Worm (Caenorhabditis elegans) whole organism, L1 larva: Measurements from ENCODE around the gene srh-288.

ENCODE experiments used
- C16A3.4 ChIP-seq: fragments of 150-350 bp; optimal IDR thresholded peaks from 2 replicates; lab custom pipeline; 2014; ENCODE audit warnings: missing biosample characterization, missing genetic modification characterization
- aha-1 ChIP-seq: fragments of 150-350 bp; optimal IDR thresholded peaks from 2 replicates; lab custom pipeline; 2014; ENCODE audit warnings: missing biosample characterization, missing genetic modification characterization
- alr-1 ChIP-seq: fragments of 200-800 bp; sonication (Bioruptor generic); optimal IDR thresholded peaks from 2 replicates; lab custom pipeline; 2018; ENCODE audit warnings: borderline replicate concordance, mild to moderate bottlenecking, missing genetic modification characterization, missing compliant biosample characterization
- aly-2 ChIP-seq: fragments of 150-350 bp; optimal IDR thresholded peaks from 2 replicates; lab custom pipeline; 2014; ENCODE audit warnings: missing biosample characterization, missing genetic modification characterization
- blmp-1 ChIP-seq: fragments of 150-350 bp; optimal IDR thresholded peaks from 2 replicates; lab custom pipeline; 2014; ENCODE audit warnings: missing biosample characterization, missing genetic modification characterization
- ceh-8 ChIP-seq: fragments of 200-800 bp; sonication (Bioruptor generic); optimal IDR thresholded peaks from 2 replicates; lab custom pipeline; 2018; ENCODE audit warnings: mild to moderate bottlenecking, missing genetic modification characterization, moderate library complexity, missing compliant biosample characterization
- ces-1 ChIP-seq: fragments of 150-350 bp; optimal IDR thresholded peaks from 2 replicates; lab custom pipeline; 2014; ENCODE audit warnings: missing biosample characterization, missing genetic modification reagents, missing genetic modification characterization
- efl-1 ChIP-seq, 4 experiments: fragments of 150-350 bp; optimal IDR thresholded peaks in 3 of 4; peaks in 1 of 4; 1 replicate in 1 of 4; 2 replicates in 3 of 4; lab custom pipeline; 2014; ENCODE audit warnings: missing biosample characterization in 2 of 4, missing genetic modification characterization in 2 of 4, missing genetic modification reagents in 2 of 4
- efl-3 ChIP-seq: fragments of 200-800 bp; sonication (Bioruptor generic); optimal IDR thresholded peaks from 2 replicates; lab custom pipeline; 2018; ENCODE audit warnings: mild to moderate bottlenecking, missing genetic modification characterization, missing compliant biosample characterization
- egl-13 ChIP-seq: sonication (generic microtip); optimal IDR thresholded peaks from 2 replicates; lab custom pipeline; 2016; ENCODE audit warnings: missing genotype, missing genetic modification reagents, missing genetic modification characterization, missing compliant biosample characterization
- elt-2 ChIP-seq: sonication (generic microtip); optimal IDR thresholded peaks from 2 replicates; lab custom pipeline; 2016; ENCODE audit warnings: missing genetic modification characterization, mild to moderate bottlenecking, inconsistent platforms, missing compliant biosample characterization, missing genetic modification reagents
- ets-5 ChIP-seq: fragments of 200-800 bp; sonication (Bioruptor generic); IDR thresholded peaks from 2 replicates; pipeline ENCODE4 v1.3.6; 2022; ENCODE audit warnings: missing genetic modification characterization, missing compliant biosample characterization
- fkh-10 ChIP-seq: sonication (generic microtip); optimal IDR thresholded peaks from 2 replicates; lab custom pipeline; 2017; ENCODE audit warnings: missing biosample characterization, missing genetic modification reagents, missing genetic modification characterization
- fkh-4 ChIP-seq: sonication (generic microtip); optimal IDR thresholded peaks from 2 replicates; lab custom pipeline; 2016; ENCODE audit warnings: missing compliant biosample characterization, missing genetic modification characterization, borderline replicate concordance
- fos-1 ChIP-seq: fragments of 150-350 bp; optimal IDR thresholded peaks from 2 replicates; lab custom pipeline; 2014; ENCODE audit warnings: missing biosample characterization, missing genetic modification characterization
- grh-1 ChIP-seq: fragments of 200-800 bp; sonication (Bioruptor generic); IDR thresholded peaks from 2 replicates; pipeline ENCODE4 v1.3.6; 2022; ENCODE audit warnings: missing genetic modification reagents, missing genetic modification characterization, missing compliant biosample characterization
- hpl-2 ChIP-seq: fragments of 150-350 bp; optimal IDR thresholded peaks from 2 replicates; lab custom pipeline; 2014; ENCODE audit warnings: missing biosample characterization, missing genetic modification reagents, missing genetic modification characterization
- jun-1 ChIP-seq: fragments of 150-350 bp; optimal IDR thresholded peaks from 2 replicates; lab custom pipeline; 2014; ENCODE audit warnings: missing biosample characterization, missing genetic modification reagents, missing genetic modification characterization
- lin-14 ChIP-seq: fragments of 200-800 bp; sonication (Bioruptor generic); optimal IDR thresholded peaks from 2 replicates; lab custom pipeline; 2018; ENCODE audit warnings: mild to moderate bottlenecking, missing genetic modification characterization, moderate library complexity, missing compliant biosample characterization
- lin-35 ChIP-seq, 2 experiments: fragments of 150-350 bp; optimal IDR thresholded peaks; 2 replicates each; lab custom pipeline; 2014; ENCODE audit warnings: missing biosample characterization in 2 of 2, missing genetic modification characterization in 2 of 2, missing genetic modification reagents in 2 of 2
- lin-39 ChIP-seq: fragments of 150-350 bp; optimal IDR thresholded peaks from 2 replicates; lab custom pipeline; 2014; ENCODE audit warnings: missing biosample characterization, missing genetic modification reagents, missing genetic modification characterization
- lsy-2 ChIP-seq, 2 experiments: fragments of 150-350 bp; optimal IDR thresholded peaks; 2 replicates each; lab custom pipeline; 2014; ENCODE audit warnings: missing biosample characterization in 2 of 2, missing genetic modification characterization in 2 of 2
- mef-2 ChIP-seq: fragments of 150-350 bp; optimal IDR thresholded peaks from 2 replicates; lab custom pipeline; 2014; ENCODE audit warnings: missing biosample characterization, missing genetic modification characterization
- nhr-19 ChIP-seq: fragments of 200-800 bp; sonication (Bioruptor generic); conservative IDR thresholded peaks from 2 replicates; pipeline ENCODE4 v1.3.6; 2022; ENCODE audit warnings: missing genetic modification characterization, missing compliant biosample characterization
- nhr-20 ChIP-seq: sonication (generic microtip); optimal IDR thresholded peaks from 2 replicates; lab custom pipeline; 2016; ENCODE audit warnings: mild to moderate bottlenecking, missing genetic modification characterization, missing compliant biosample characterization
- nhr-71 ChIP-seq: sonication (generic microtip); optimal IDR thresholded peaks from 2 replicates; lab custom pipeline; 2016; ENCODE audit warnings: mild to moderate bottlenecking, missing genetic modification characterization, moderate library complexity, missing compliant biosample characterization
- nhr-76 ChIP-seq: sonication (generic microtip); optimal IDR thresholded peaks from 2 replicates; lab custom pipeline; 2017; ENCODE audit warnings: missing biosample characterization, missing genetic modification characterization
- nhr-77 ChIP-seq: fragments of 150-350 bp; optimal IDR thresholded peaks from 2 replicates; lab custom pipeline; 2014; ENCODE audit warnings: missing biosample characterization, missing genetic modification characterization
- nhr-84 ChIP-seq: sonication (generic microtip); optimal IDR thresholded peaks from 2 replicates; lab custom pipeline; 2017; ENCODE audit warnings: missing biosample characterization, missing genetic modification characterization
- nhr-85 ChIP-seq: sonication (generic microtip); peaks from one replicate; lab custom pipeline; 2016; ENCODE audit warnings: missing genetic modification characterization, inconsistent platforms, missing compliant biosample characterization
- pqm-1 ChIP-seq: sonication (generic microtip); optimal IDR thresholded peaks from 3 replicates; lab custom pipeline; 2017; ENCODE audit warnings: missing biosample characterization, missing genetic modification characterization
- skn-1 ChIP-seq: fragments of 150-350 bp; optimal IDR thresholded peaks from 2 replicates; lab custom pipeline; 2014; ENCODE audit warnings: missing biosample characterization, missing genetic modification characterization
- sox-4 ChIP-seq: sonication (generic microtip); optimal IDR thresholded peaks from 2 replicates; lab custom pipeline; 2016; ENCODE audit warnings: missing genetic modification characterization, missing compliant biosample characterization
- tlp-1 ChIP-seq: fragments of 150-350 bp; optimal IDR thresholded peaks from 2 replicates; lab custom pipeline; 2014; ENCODE audit warnings: missing biosample characterization, missing genetic modification characterization
- unc-130 ChIP-seq: fragments of 150-350 bp; optimal IDR thresholded peaks from 2 replicates; lab custom pipeline; 2017; ENCODE audit warnings: missing biosample characterization, missing genetic modification characterization, inconsistent platforms
- unc-30 ChIP-seq: sonication (generic microtip); optimal IDR thresholded peaks from 2 replicates; lab custom pipeline; 2017; ENCODE audit warnings: missing biosample characterization, missing genetic modification characterization
- zag-1 ChIP-seq: fragments of 150-350 bp; optimal IDR thresholded peaks from 2 replicates; lab custom pipeline; 2014; ENCODE audit warnings: missing biosample characterization, missing genetic modification characterization
- zip-4 ChIP-seq: fragments of 200-800 bp; sonication (Bioruptor generic); optimal IDR thresholded peaks from 2 replicates; lab custom pipeline; 2018; ENCODE audit warnings: mild to moderate bottlenecking, missing genetic modification characterization, moderate library complexity, missing compliant biosample characterization
- ztf-11 ChIP-seq, 2 experiments: sonication (generic microtip); optimal IDR thresholded peaks; 2 replicates each; lab custom pipeline; 2016 to 2017; ENCODE audit warnings: missing genetic modification characterization in 2 of 2, missing biosample characterization in 1 of 2, missing compliant biosample characterization in 1 of 2
- ztf-4 ChIP-seq: fragments of 150-350 bp; optimal IDR thresholded peaks from 2 replicates; lab custom pipeline; 2014; ENCODE audit warnings: missing biosample characterization, missing genetic modification characterization

The srh-288 gene

DNA sequence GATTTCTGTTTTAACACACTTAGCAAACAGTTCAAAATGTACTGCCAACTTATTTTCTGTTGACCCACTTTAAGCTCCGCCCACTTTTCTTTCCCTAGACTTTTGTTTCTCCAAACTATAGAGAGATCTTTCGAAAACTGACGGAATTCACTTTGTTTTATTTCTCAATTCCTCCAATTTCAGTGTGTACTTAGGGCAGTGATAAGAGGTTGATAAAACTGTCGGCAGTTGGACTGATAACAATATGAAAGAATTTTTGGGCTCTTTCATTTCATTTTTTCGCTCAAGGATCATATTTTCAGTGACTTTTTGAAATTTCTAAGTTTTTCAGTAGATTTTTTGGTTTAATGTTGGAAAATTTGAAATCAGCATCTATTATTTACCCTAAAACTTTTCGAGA, 40.6 kb downstream of the srh-288 start:
- TF ChIP-seq tlp-1 (peak; percentile 32), elt-2 (peak; percentile 52), ztf-11 (tag; optimal IDR thresholded peaks at IDR 0.05; lab: Kevin White, UChicago) (no peak)

DNA sequence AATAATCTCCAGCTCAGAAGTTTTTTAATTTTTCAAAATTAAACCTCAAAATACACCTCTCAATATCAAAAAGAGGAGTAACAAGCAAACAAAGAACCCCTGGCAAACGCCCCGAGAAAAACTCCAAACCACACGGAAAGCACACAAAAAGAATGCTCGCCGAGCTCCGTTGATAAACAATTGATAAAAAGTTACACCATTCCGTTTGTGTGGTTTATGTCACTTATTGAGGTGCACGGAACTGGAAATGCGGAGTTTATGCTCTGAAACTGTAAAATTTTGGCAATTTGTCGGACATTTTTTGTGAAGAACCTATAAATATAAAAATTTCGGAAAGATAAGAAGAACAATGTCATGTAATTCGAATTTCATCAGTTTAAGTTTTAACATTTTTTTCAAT, 43.2 kb downstream of the srh-288 start:
- TF ChIP-seq egl-13 (tag; lab: Kevin White, UChicago) = no peak
- TF ChIP-seq zip-4 (GFP tag; lab: Kevin White, UChicago) = no peak
- no peak for TF ChIP-seq lin-39 (tag; lab: Kevin White, UChicago)
- no peak for TF ChIP-seq unc-130 (tag; lab: Kevin White, UChicago)
- no peak for TF ChIP-seq zag-1 (tag; lab: Kevin White, UChicago)
- TF ChIP-seq aha-1 (tag; lab: Kevin White, UChicago) = no peak
- TF ChIP-seq lin-35 (GFP tag; optimal IDR thresholded peaks at IDR 0.05; lab: Kevin White, UChicago) = peak in 1 of 2 experiments; percentile 1
- peak; percentile 7 for TF ChIP-seq nhr-20 (tag; lab: Kevin White, UChicago)
- TF ChIP-seq pqm-1 (tag; lab: Kevin White, UChicago) = no peak
- TF ChIP-seq mef-2 (tag; lab: Kevin White, UChicago) = no peak
- TF ChIP-seq nhr-19 (GFP tag; lab: Robert Waterston, UW) = no peak
- TF ChIP-seq lin-14 (GFP tag; lab: Kevin White, UChicago) = peak; percentile 39
- no peak for TF ChIP-seq nhr-84 (tag; lab: Kevin White, UChicago)
- TF ChIP-seq elt-2 = peak; percentile 71
- TF ChIP-seq ceh-8 (GFP tag; lab: Kevin White, UChicago) = no peak
- TF ChIP-seq hpl-2 (GFP tag; lab: Kevin White, UChicago) = no peak
- TF ChIP-seq fos-1 = no peak
- no peak for TF ChIP-seq grh-1 (GFP tag; lab: Robert Waterston, UW)
- no peak for TF ChIP-seq alr-1 (tag; lab: Kevin White, UChicago)
- no peak for TF ChIP-seq sox-4 (tag; lab: Kevin White, UChicago)
- TF ChIP-seq efl-1 (optimal IDR thresholded peaks at IDR 0.05; lab: Kevin White, UChicago) = no peak
- no peak for TF ChIP-seq efl-1 (GFP tag; optimal IDR thresholded peaks at IDR 0.05 in 1 of 2; lab: Kevin White, UChicago)
- TF ChIP-seq nhr-76 (tag; lab: Kevin White, UChicago) = no peak
- TF ChIP-seq skn-1 (tag; lab: Kevin White, UChicago) = no peak
- TF ChIP-seq ztf-4 (tag; lab: Kevin White, UChicago) = no peak
- TF ChIP-seq ets-5 (GFP tag; lab: Robert Waterston, UW) = no peak
- no peak for TF ChIP-seq nhr-77
- TF ChIP-seq efl-3 = no peak
- no peak for TF ChIP-seq fkh-4
- TF ChIP-seq aly-2 (tag; lab: Kevin White, UChicago) = no peak

DNA sequence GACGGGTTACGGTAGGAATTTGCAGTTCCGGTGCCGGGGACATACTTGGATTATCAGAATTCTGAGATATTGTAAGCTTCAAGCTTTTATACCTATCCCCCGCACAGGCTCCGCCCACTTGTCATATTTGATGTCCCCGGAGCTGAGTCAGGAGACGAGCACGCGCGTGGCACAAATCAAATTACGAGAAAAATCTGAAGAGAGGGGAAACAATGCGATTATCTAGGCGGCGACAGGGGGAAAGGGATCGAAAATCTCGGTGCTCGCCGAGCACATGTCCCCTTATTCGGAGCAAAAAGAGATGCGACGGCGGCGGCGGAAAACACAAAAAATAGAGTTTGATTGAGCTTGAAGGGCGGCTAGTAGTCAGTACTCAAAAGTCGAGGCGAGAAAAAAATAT, 46.4 kb downstream of the srh-288 start, which contains the start of gene R12G8.1:
Gene R12G8.1 (minus strand): TSS at position 63 of the 400 bp plus-strand sequence.
- TF ChIP-seq fkh-10 (GFP tag; lab: Kevin White, UChicago) = peak; percentile 89
- TF ChIP-seq C16A3.4 = no peak
- TF ChIP-seq jun-1 (tag; lab: Kevin White, UChicago) = no peak
- TF ChIP-seq ces-1 = peak; percentile 66
- no peak for TF ChIP-seq efl-1 (optimal IDR thresholded peaks at IDR 0.05; lab: Kevin White, UChicago)
- TF ChIP-seq efl-1 (GFP tag; optimal IDR thresholded peaks at IDR 0.05 in 1 of 2; lab: Kevin White, UChicago) = peak in 1 of 2 experiments; percentile 74
- TF ChIP-seq nhr-71 (tag; lab: Kevin White, UChicago) = peak; percentile 51
- TF ChIP-seq fos-1 = no peak
- no peak for TF ChIP-seq pqm-1 (tag; lab: Kevin White, UChicago)
- TF ChIP-seq efl-3 = no peak
- TF ChIP-seq lin-14 (GFP tag; lab: Kevin White, UChicago) = peak; percentile 78
- TF ChIP-seq nhr-85 (tag; lab: Kevin White, UChicago) = no peak
- no peak for TF ChIP-seq unc-30 (tag; lab: Kevin White, UChicago)
- no peak for TF ChIP-seq blmp-1
- TF ChIP-seq lsy-2 (tag; optimal IDR thresholded peaks at IDR 0.05; lab: Kevin White, UChicago) = peak in 1 of 2 experiments; percentile 1
